Worm (Caenorhabditis elegans) whole organism, L4 larva: ENCODE measurements around the gene him-10.

Experiments used
- D1046.2 ChIP-seq: fragments of 200-800 bp; sonication (Bioruptor generic); IDR thresholded peaks from 2 replicates; pipeline ENCODE4 v1.3.6; 2022; ENCODE audit warnings: missing genetic modification characterization, missing compliant biosample characterization
- F26F4.8 ChIP-seq: fragments of 200-800 bp; sonication (Bioruptor generic); conservative IDR thresholded peaks from 2 replicates; pipeline ENCODE4 v1.3.6; 2022; ENCODE audit warnings: missing genetic modification characterization, missing compliant biosample characterization
- F44E2.7 ChIP-seq: fragments of 200-800 bp; sonication (Bioruptor generic); IDR thresholded peaks from 2 replicates; pipeline ENCODE4 v2.1.2; 2022; ENCODE audit warnings: missing genetic modification characterization, missing compliant biosample characterization
- T26A8.4 ChIP-seq: fragments of 200-800 bp; sonication (Bioruptor generic); IDR thresholded peaks from 2 replicates; pipeline ENCODE4 v1.3.6; 2022; ENCODE audit warnings: missing genetic modification characterization, missing compliant biosample characterization
- Y105C5A.15 ChIP-seq: fragments of 200-800 bp; sonication (Bioruptor generic); IDR thresholded peaks from 2 replicates; pipeline ENCODE4 v1.3.6; 2022; ENCODE audit warnings: missing genetic modification characterization, missing compliant biosample characterization
- Y48G9A.11 ChIP-seq: fragments of 200-800 bp; sonication (Bioruptor generic); IDR thresholded peaks from 2 replicates; pipeline ENCODE4 v1.3.6; 2022; ENCODE audit warnings: missing genetic modification reagents, missing genetic modification characterization, missing compliant biosample characterization
- Y75B8A.6 ChIP-seq: fragments of 200-800 bp; sonication (Bioruptor generic); IDR thresholded peaks from 2 replicates; pipeline ENCODE4 v1.3.6; 2022; ENCODE audit warnings: missing genetic modification reagents, missing genetic modification characterization, missing compliant biosample characterization
- ZK337.2 ChIP-seq: fragments of 200-800 bp; sonication (Bioruptor generic); IDR thresholded peaks from 2 replicates; pipeline ENCODE4 v1.3.6; 2022; ENCODE audit warnings: missing genetic modification reagents, missing genetic modification characterization, missing compliant biosample characterization
- aha-1 ChIP-seq: fragments of 150-350 bp; peaks from one replicate; lab custom pipeline; 2014; ENCODE audit warnings: missing biosample characterization, missing genetic modification characterization
- ama-1 ChIP-seq: fragments of 150-350 bp; optimal IDR thresholded peaks from 2 replicates; lab custom pipeline; 2014; ENCODE audit warnings: inconsistent platforms, mixed read lengths
- attf-4 ChIP-seq: sonication (generic microtip); optimal IDR thresholded peaks from 3 replicates; lab custom pipeline; 2017; ENCODE audit warnings: missing biosample characterization, missing genetic modification characterization
- ctbp-1 ChIP-seq: fragments of 200-800 bp; sonication (Bioruptor generic); IDR thresholded peaks from 2 replicates; pipeline ENCODE4 v1.3.6; 2022; ENCODE audit warnings: missing genetic modification reagents, missing genetic modification characterization, missing compliant biosample characterization
- daf-16 ChIP-seq, 3 experiments: sonication (generic microtip); optimal IDR thresholded peaks; 2 replicates each; lab custom pipeline; 2016 to 2017; ENCODE audit warnings: missing genetic modification characterization in 3 of 3, missing genetic modification reagents in 3 of 3, mild to moderate bottlenecking in 2 of 3, missing compliant biosample characterization in 2 of 3, missing biosample characterization in 1 of 3, moderate library complexity in 1 of 3
- daf-19 ChIP-seq: fragments of 200-800 bp; sonication (Bioruptor generic); conservative IDR thresholded peaks from 2 replicates; pipeline ENCODE4 v1.3.6; 2022; ENCODE audit warnings: missing genetic modification characterization, missing compliant biosample characterization
- daf-8 ChIP-seq: fragments of 200-800 bp; sonication (Bioruptor generic); IDR thresholded peaks from 2 replicates; pipeline ENCODE4 v1.3.6; 2022; ENCODE audit warnings: missing genetic modification characterization, missing compliant biosample characterization
- dmd-8 ChIP-seq: fragments of 200-800 bp; sonication (Bioruptor generic); IDR thresholded peaks from 2 replicates; pipeline ENCODE4 v1.3.6; 2022; ENCODE audit warnings: missing genetic modification characterization, missing compliant biosample characterization
- dve-1 ChIP-seq: sonication (generic microtip); optimal IDR thresholded peaks from 2 replicates; lab custom pipeline; 2017; ENCODE audit warnings: antibody characterized with exemption, mild to moderate bottlenecking, missing genetic modification characterization, missing compliant biosample characterization; ENCODE audit not compliant: insufficient read depth
- egl-27 ChIP-seq: sonication (generic microtip); optimal IDR thresholded peaks from 3 replicates; lab custom pipeline; 2017; ENCODE audit warnings: missing biosample characterization, missing genetic modification reagents, missing genetic modification characterization
- hlh-30 ChIP-seq: sonication (generic microtip); optimal IDR thresholded peaks from 2 replicates; lab custom pipeline; 2017; ENCODE audit warnings: antibody characterized with exemption, mild to moderate bottlenecking, missing genetic modification characterization, missing compliant biosample characterization; ENCODE audit not compliant: insufficient read depth
- hmg-1.1 ChIP-seq: fragments of 200-800 bp; sonication (Bioruptor generic); IDR thresholded peaks from 2 replicates; pipeline ENCODE4 v1.3.6; 2022; ENCODE audit warnings: missing genetic modification reagents, missing genetic modification characterization, missing compliant biosample characterization
- lim-7 ChIP-seq: fragments of 200-800 bp; sonication (Bioruptor generic); IDR thresholded peaks from 2 replicates; pipeline ENCODE4 v1.3.6; 2022; ENCODE audit warnings: missing genetic modification characterization, missing compliant biosample characterization
- lin-38 ChIP-seq: fragments of 200-800 bp; sonication (Bioruptor generic); IDR thresholded peaks from 2 replicates; pipeline ENCODE4 v1.3.6; 2022; ENCODE audit warnings: missing genetic modification reagents, missing genetic modification characterization, missing compliant biosample characterization
- lin-39 ChIP-seq: fragments of 150-350 bp; optimal IDR thresholded peaks from 2 replicates; lab custom pipeline; 2014; ENCODE audit warnings: missing biosample characterization, missing genetic modification reagents, missing genetic modification characterization
- lsy-2 ChIP-seq, 2 experiments: fragments of 150-350 bp in 1 of 2; sonication (generic microtip) in 1 of 2; optimal IDR thresholded peaks; 2 replicates each; lab custom pipeline; 2014 to 2017; ENCODE audit warnings: missing biosample characterization in 2 of 2, missing genetic modification characterization in 2 of 2
- madf-5 ChIP-seq, 2 experiments: fragments of 200-800 bp; sonication (Bioruptor generic); IDR thresholded peaks; 2 replicates each; pipeline ENCODE4 v1.3.6; 2022; ENCODE audit warnings: missing compliant biosample characterization in 2 of 2, missing genetic modification characterization in 2 of 2
- madf-9 ChIP-seq: fragments of 200-800 bp; sonication (Bioruptor generic); conservative IDR thresholded peaks from 2 replicates; pipeline ENCODE4 v1.3.6; 2022; ENCODE audit warnings: missing genetic modification reagents, missing genetic modification characterization, missing compliant biosample characterization
- mep-1 ChIP-seq: fragments of 150-350 bp; sonication (generic microtip); optimal IDR thresholded peaks from 3 replicates; lab custom pipeline; 2014; ENCODE audit warnings: missing biosample characterization, missing genetic modification characterization
- mes-2 ChIP-seq: sonication (generic microtip); optimal IDR thresholded peaks from 2 replicates; lab custom pipeline; 2016; ENCODE audit warnings: missing genotype, mild to moderate bottlenecking, missing genetic modification characterization, missing compliant biosample characterization; ENCODE audit not compliant: poor library complexity, severe bottlenecking
- mxl-2 ChIP-seq: fragments of 200-800 bp; sonication (Bioruptor generic); conservative IDR thresholded peaks from 2 replicates; pipeline ENCODE4 v1.3.6; 2022; ENCODE audit warnings: missing genetic modification reagents, missing genetic modification characterization, missing compliant biosample characterization
- nhr-102 ChIP-seq: sonication (generic microtip); optimal IDR thresholded peaks from 2 replicates; lab custom pipeline; 2016; ENCODE audit warnings: mild to moderate bottlenecking, missing genetic modification characterization, moderate library complexity, missing compliant biosample characterization
- nhr-41 ChIP-seq: fragments of 200-800 bp; sonication (Bioruptor generic); IDR thresholded peaks from 2 replicates; pipeline ENCODE4 v1.3.6; 2022; ENCODE audit warnings: missing genetic modification reagents, missing genetic modification characterization, missing compliant biosample characterization
- nhr-48 ChIP-seq: sonication (generic microtip); optimal IDR thresholded peaks from 2 replicates; lab custom pipeline; 2016; ENCODE audit warnings: mild to moderate bottlenecking, missing genetic modification characterization, missing compliant biosample characterization
- nhr-76 ChIP-seq: fragments of 150-350 bp; optimal IDR thresholded peaks from 2 replicates; lab custom pipeline; 2014; ENCODE audit warnings: missing biosample characterization, missing genetic modification characterization
- pha-4 ChIP-seq, 2 experiments: fragments of 150-350 bp in 1 of 2; fragments of 200-800 bp in 1 of 2; sonication (Bioruptor generic) in 1 of 2; IDR thresholded peaks in 1 of 2; optimal IDR thresholded peaks in 1 of 2; 2 replicates each; pipeline versions ENCODE4 v1.3.6 to Lab custom; 2014 to 2022; ENCODE audit warnings: missing genetic modification characterization in 2 of 2, missing genetic modification reagents in 2 of 2, missing biosample characterization in 1 of 2, missing compliant biosample characterization in 1 of 2
- saeg-2 ChIP-seq: fragments of 200-800 bp; sonication (Bioruptor generic); IDR thresholded peaks from 2 replicates; pipeline ENCODE4 v1.3.6; 2022; ENCODE audit warnings: missing genetic modification reagents, missing genetic modification characterization, missing compliant biosample characterization
- snpc-1.2 ChIP-seq: fragments of 200-800 bp; sonication (Bioruptor generic); IDR thresholded peaks from 2 replicates; pipeline ENCODE4 v1.3.6; 2022; ENCODE audit warnings: missing genetic modification reagents, missing genetic modification characterization, missing compliant biosample characterization
- spr-1 ChIP-seq: sonication (generic microtip); optimal IDR thresholded peaks from 2 replicates; lab custom pipeline; 2016; ENCODE audit warnings: mild to moderate bottlenecking, missing genetic modification characterization, missing compliant biosample characterization
- tra-1 ChIP-seq: fragments of 200-800 bp; sonication (Bioruptor generic); IDR thresholded peaks from 2 replicates; pipeline ENCODE4 v1.3.6; 2022; ENCODE audit warnings: missing genetic modification reagents, missing genetic modification characterization, missing compliant biosample characterization
- unc-130 ChIP-seq: sonication (generic microtip); optimal IDR thresholded peaks from 2 replicates; lab custom pipeline; 2016; ENCODE audit warnings: missing genetic modification reagents, missing genetic modification characterization, missing compliant biosample characterization
- unc-39 ChIP-seq: sonication (generic microtip); optimal IDR thresholded peaks from 2 replicates; lab custom pipeline; 2017; ENCODE audit warnings: missing biosample characterization, missing genetic modification characterization
- unc-62 ChIP-seq, 3 experiments: fragments of 150-350 bp in 1 of 3; sonication (generic microtip); optimal IDR thresholded peaks in 2 of 3; peaks in 1 of 3; 1 replicate in 1 of 3; 2 replicates in 2 of 3; lab custom pipeline; 2014 to 2017; ENCODE audit warnings: missing biosample characterization in 3 of 3, missing genetic modification characterization in 3 of 3, missing genetic modification reagents in 3 of 3, missing genotype in 1 of 3
- vab-7 ChIP-seq: fragments of 200-800 bp; sonication (Bioruptor generic); IDR thresholded peaks from 2 replicates; pipeline ENCODE4 v1.3.6; 2022; ENCODE audit warnings: missing genetic modification reagents, missing genetic modification characterization, missing compliant biosample characterization
- zfp-3 ChIP-seq: fragments of 200-800 bp; sonication (Bioruptor generic); conservative IDR thresholded peaks from 2 replicates; pipeline ENCODE4 v1.3.6; 2022; ENCODE audit warnings: missing genetic modification reagents, missing genetic modification characterization, missing compliant biosample characterization
- zip-2 ChIP-seq: fragments of 150-350 bp; optimal IDR thresholded peaks from 2 replicates; lab custom pipeline; 2014; ENCODE audit warnings: missing biosample characterization, missing genetic modification characterization

him-10 gene

ce11 chrIII:5760721-5761120 is 42.3 kb upstream of the him-10 start:
- TF ChIP-seq tra-1 (no peak), lsy-2 (tag; optimal IDR thresholded peaks at IDR 0.05; lab: Kevin White, UChicago) (peak in 1 of 2 experiments; percentile 28), saeg-2 (GFP tag; lab: Robert Waterston, UW) (no peak), ctbp-1 (GFP tag; lab: Robert Waterston, UW) (0 out of 2 replicates have a peak, but pooled peaks have one; percentile 7), D1046.2 (GFP tag; lab: Robert Waterston, UW) (no peak), unc-62 (GFP tag; optimal IDR thresholded peaks at IDR 0.05 in 1 of 2; lab: Kevin White, UChicago) (peak in 1 of 2 experiments; percentile 1), unc-62 (tag; optimal IDR thresholded peaks at IDR 0.05; lab: Kevin White, UChicago) (no peak), aha-1 (tag; lab: Kevin White, UChicago) (peak; percentile 85), zfp-3 (GFP tag; lab: Robert Waterston, UW) (no peak), daf-8 (GFP tag; lab: Robert Waterston, UW) (no peak), Y48G9A.11 (no peak)
- TF ChIP-seq, all 104 proteins: peak for 4

- TF ChIP-seq mes-2 (peak; percentile 17), nhr-76 (tag; lab: Kevin White, UChicago) (no peak), hmg-1.1 (peak; percentile 50; the same call in 1 of the 2 replicates), lsy-2 (tag; optimal IDR thresholded peaks at IDR 0.05; lab: Kevin White, UChicago) (peak in 1 of 2 experiments; percentile 20), egl-27 (tag; lab: Kevin White, UChicago) (no peak), madf-5 (GFP tag; IDR thresholded peaks at IDR 0.05; lab: Robert Waterston, UW) (0 out of 4 replicates have a peak, but pooled peaks of 1 of the 2 experiments have one; percentile 33), snpc-1.2 (GFP tag; lab: Robert Waterston, UW) (peak; percentile 76), tra-1 (peak; percentile 50), D1046.2 (GFP tag; lab: Robert Waterston, UW) (0 out of 2 replicates have a peak, but pooled peaks have one; percentile 70), lin-39 (tag; lab: Kevin White, UChicago) (no peak), attf-4 (tag; lab: Kevin White, UChicago) (no peak), hlh-30 (tag; lab: Kevin White, UChicago) (peak; percentile 47), ZK337.2 (GFP tag; lab: Robert Waterston, UW) (no peak), unc-130 (peak; percentile 50), mep-1 (tag; lab: Kevin White, UChicago) (peak; percentile 14), vab-7 (GFP tag; lab: Robert Waterston, UW) (peak; percentile 62), Y75B8A.6 (GFP tag; lab: Robert Waterston, UW) (peak; percentile 73; the same call in 1 of the 2 replicates), daf-19 (GFP tag; lab: Robert Waterston, UW) (0 out of 2 replicates have a peak, but pooled peaks have one; percentile 8), unc-39 (tag; lab: Kevin White, UChicago) (no peak), mxl-2 (GFP tag; lab: Robert Waterston, UW) (0 out of 2 replicates have a peak, but pooled peaks have one; percentile 23), Y105C5A.15 (GFP tag; lab: Robert Waterston, UW) (peak; percentile 76; the same call in 1 of the 2 replicates), nhr-41 (GFP tag; lab: Robert Waterston, UW) (no peak), dmd-8 (0 out of 2 replicates have a peak, but pooled peaks have one; percentile 65), T26A8.4 (GFP tag; lab: Robert Waterston, UW) (peak; percentile 63), F26F4.8 (GFP tag; lab: Robert Waterston, UW) (peak; percentile 53), madf-9 (GFP tag; lab: Robert Waterston, UW) (no peak), spr-1 (tag; lab: Kevin White, UChicago) (peak; percentile 11), saeg-2 (GFP tag; lab: Robert Waterston, UW) (no peak), unc-62 (GFP tag; optimal IDR thresholded peaks at IDR 0.05 in 1 of 2; lab: Kevin White, UChicago) (peak in 1 of 2 experiments; percentile 67), unc-62 (tag; optimal IDR thresholded peaks at IDR 0.05; lab: Kevin White, UChicago) (no peak), nhr-102 (tag; lab: Kevin White, UChicago) (peak; percentile 6), lin-38 (peak; percentile 71), F44E2.7 (GFP tag; lab: Robert Waterston, UW) (0 out of 2 replicates have a peak, but pooled peaks have one; percentile 40), zip-2 (tag; lab: Kevin White, UChicago) (no peak), ama-1 (lab: Kevin White, UChicago) (no peak), Y48G9A.11 (peak; percentile 73; the same call in 1 of the 2 replicates), dve-1 (tag; lab: Kevin White, UChicago) (peak; percentile 12), lim-7 (GFP tag; lab: Robert Waterston, UW) (peak; percentile 78), pha-4 (GFP tag; IDR thresholded peaks at IDR 0.05; lab: Robert Waterston, UW) (peak; percentile 65), pha-4 (tag; optimal IDR thresholded peaks at IDR 0.05; lab: Kevin White, UChicago) (no peak), daf-16 (GFP tag; optimal IDR thresholded peaks at IDR 0.05; lab: Kevin White, UChicago) (peak in 1 of 2 experiments; percentile 39), daf-16 (tag; optimal IDR thresholded peaks at IDR 0.05; lab: Kevin White, UChicago) (no peak), daf-8 (GFP tag; lab: Robert Waterston, UW) (no peak), nhr-48 (tag; lab: Kevin White, UChicago) (no peak)
Measured at ce11 chrIII:5761886-5762285, 41.2 kb upstream of the him-10 start.
